Worm (Caenorhabditis elegans) whole organism, midembryonic: ENCODE measurements around the gene gsp-2.
A peak's percentile ranks its signal among the peaks of the same experiment; 100 is the strongest.

Source experiments
- T22C8.4 ChIP-seq: fragments of 200-800 bp; sonication (Bioruptor generic); IDR thresholded peaks from 2 replicates; pipeline ENCODE4 v1.3.6; 2022; ENCODE audit warnings: missing genetic modification characterization, missing compliant biosample characterization
- cog-1 ChIP-seq: sonication (generic microtip); optimal IDR thresholded peaks from 2 replicates; lab custom pipeline; 2016; ENCODE audit warnings: missing genetic modification characterization, missing compliant biosample characterization
- flt-1 ChIP-seq: fragments of 200-800 bp; sonication (Bioruptor generic); IDR thresholded peaks from 2 replicates; pipeline ENCODE4 v1.3.6; 2022; ENCODE audit warnings: missing genetic modification characterization, missing compliant biosample characterization
- klf-2 ChIP-seq: fragments of 200-800 bp; sonication (Bioruptor generic); conservative IDR thresholded peaks from 2 replicates; pipeline ENCODE4 v1.3.6; 2022; ENCODE audit warnings: missing genetic modification reagents, missing genetic modification characterization, missing compliant biosample characterization
- med-1 ChIP-seq: sonication (generic microtip); optimal IDR thresholded peaks from 2 replicates; lab custom pipeline; 2017; ENCODE audit warnings: missing genetic modification characterization, mild to moderate bottlenecking, missing compliant biosample characterization, antibody characterized with exemption, missing genetic modification reagents; ENCODE audit not compliant: insufficient read depth
- ref-1 ChIP-seq: fragments of 200-800 bp; sonication (Bioruptor generic); conservative IDR thresholded peaks from 2 replicates; pipeline ENCODE4 v1.3.6; 2022; ENCODE audit warnings: missing genetic modification reagents, missing genetic modification characterization, missing compliant biosample characterization
- tab-1 ChIP-seq: fragments of 200-800 bp; sonication (Bioruptor generic); IDR thresholded peaks from 2 replicates; pipeline ENCODE4 v1.3.6; 2022; ENCODE audit warnings: missing genetic modification characterization, missing compliant biosample characterization
- ztf-23 ChIP-seq: fragments of 200-800 bp; sonication (Bioruptor generic); IDR thresholded peaks from 2 replicates; pipeline ENCODE4 v1.3.6; 2022; ENCODE audit warnings: missing genetic modification reagents, missing genetic modification characterization, missing compliant biosample characterization
- ztf-29 ChIP-seq: fragments of 200-800 bp; sonication (Bioruptor generic); IDR thresholded peaks from 2 replicates; pipeline ENCODE4 v1.3.6; 2022; ENCODE audit warnings: missing genetic modification reagents, missing genetic modification characterization, missing compliant biosample characterization

Gene gsp-2

DNA sequence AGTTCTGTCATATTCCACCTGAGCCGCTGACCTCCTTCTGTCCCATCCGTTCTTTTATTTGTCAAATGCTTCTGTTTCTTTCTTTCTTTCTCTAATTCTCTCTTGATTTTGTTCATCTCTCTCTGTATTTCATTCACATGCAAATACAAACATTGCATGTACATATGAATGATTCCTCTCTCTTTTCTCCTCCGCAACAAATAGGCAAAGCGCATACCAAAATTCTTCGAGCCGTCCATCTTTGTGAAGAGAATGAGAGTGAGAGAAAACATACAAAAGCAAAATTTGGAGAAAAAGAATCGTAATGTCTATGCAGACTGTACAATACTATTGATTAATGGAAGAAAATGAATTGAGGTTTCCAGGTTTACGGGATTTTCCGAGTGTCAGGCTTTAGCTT is 19.0 kb upstream of the gsp-2 start:
- TF ChIP-seq cog-1 (tag; lab: Kevin White, UChicago) (peak; percentile 7), klf-2 (GFP tag; lab: Robert Waterston, UW) (no peak)

DNA sequence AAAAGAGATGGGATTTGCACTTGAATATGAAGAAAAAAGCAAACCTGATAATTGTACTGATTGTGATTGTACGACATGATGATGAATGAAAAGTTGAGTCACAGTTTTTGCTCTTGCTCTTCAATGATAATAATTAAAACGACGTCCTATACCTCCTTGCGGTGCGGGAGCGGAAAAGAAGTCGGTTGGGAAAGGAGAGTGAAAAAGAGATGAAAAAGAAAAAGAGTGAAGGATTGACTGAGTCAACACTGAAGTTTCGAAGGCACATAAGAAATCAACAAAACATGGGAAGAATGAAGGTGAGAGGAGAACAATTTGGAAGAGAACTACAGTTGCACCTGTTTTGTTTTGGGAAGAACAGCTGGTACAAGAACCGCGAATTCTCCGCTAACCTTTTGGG is 17.0 kb upstream of the gsp-2 start, which contains the start of gene F56C9.8:
Gene F56C9.8, minus strand, starts transcription at position 120 of the 400 bp plus-strand sequence.
- no peak for TF ChIP-seq klf-2 (GFP tag; lab: Robert Waterston, UW)
- TF ChIP-seq ztf-23 (GFP tag; lab: Robert Waterston, UW), result no peak

DNA sequence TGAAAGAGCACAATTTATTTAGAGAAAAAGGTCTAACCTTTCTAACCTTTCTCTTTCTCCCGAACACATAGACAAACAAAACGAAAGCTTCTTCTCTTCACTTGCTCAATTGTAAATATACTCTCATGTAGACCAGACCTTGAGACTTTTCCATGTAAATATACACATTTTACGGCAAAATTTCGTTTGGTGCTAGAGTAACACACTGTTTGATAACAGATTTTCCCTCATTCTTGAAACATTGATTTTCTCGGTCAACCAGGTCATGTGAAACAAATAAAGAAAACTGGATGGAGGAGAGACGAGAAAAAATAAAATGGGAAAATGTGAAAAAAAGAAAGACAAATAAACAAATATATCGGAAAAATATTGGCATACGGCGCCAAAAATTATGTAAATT is 14.4 kb upstream of the gsp-2 start:
- TF ChIP-seq ref-1 (GFP tag; lab: Robert Waterston, UW), result no peak
- no peak for TF ChIP-seq ztf-23 (GFP tag; lab: Robert Waterston, UW)
- no peak for TF ChIP-seq T22C8.4
- TF ChIP-seq flt-1 (GFP tag; lab: Robert Waterston, UW), result no peak
- TF ChIP-seq med-1 (GFP tag; lab: Kevin White, UChicago), result no peak
- no peak for TF ChIP-seq tab-1 (GFP tag; lab: Robert Waterston, UW)
- no peak for TF ChIP-seq klf-2 (GFP tag; lab: Robert Waterston, UW)
- no peak for TF ChIP-seq ztf-29 (GFP tag; lab: Robert Waterston, UW)
- no peak for TF ChIP-seq cog-1 (tag; lab: Kevin White, UChicago)

DNA sequence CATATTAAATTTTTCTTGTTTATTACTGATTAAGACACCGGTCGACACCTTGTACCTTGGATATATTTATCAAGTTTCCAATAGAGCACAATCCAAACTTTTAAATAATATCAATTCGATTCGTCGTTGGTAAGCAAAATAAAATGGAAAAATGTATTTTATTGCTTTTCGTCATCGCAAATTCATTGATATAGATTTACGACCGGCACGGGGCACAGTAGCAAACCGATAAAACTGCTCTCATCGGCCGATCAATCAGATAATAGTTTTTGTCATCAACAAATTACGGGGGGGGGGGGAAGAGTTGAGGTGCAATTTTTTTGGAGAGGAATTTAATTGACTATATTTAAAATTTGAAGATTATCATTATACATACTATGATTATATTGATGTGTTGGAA is 13.1 kb upstream of the gsp-2 start:
- TF ChIP-seq med-1 (GFP tag; lab: Kevin White, UChicago) (no peak), T22C8.4 (no peak), flt-1 (GFP tag; lab: Robert Waterston, UW) (no peak), ztf-23 (GFP tag; lab: Robert Waterston, UW) (no peak), tab-1 (GFP tag; lab: Robert Waterston, UW) (no peak), klf-2 (GFP tag; lab: Robert Waterston, UW) (no peak), cog-1 (tag; lab: Kevin White, UChicago) (no peak), ref-1 (GFP tag; lab: Robert Waterston, UW) (no peak), ztf-29 (GFP tag; lab: Robert Waterston, UW) (no peak)

DNA sequence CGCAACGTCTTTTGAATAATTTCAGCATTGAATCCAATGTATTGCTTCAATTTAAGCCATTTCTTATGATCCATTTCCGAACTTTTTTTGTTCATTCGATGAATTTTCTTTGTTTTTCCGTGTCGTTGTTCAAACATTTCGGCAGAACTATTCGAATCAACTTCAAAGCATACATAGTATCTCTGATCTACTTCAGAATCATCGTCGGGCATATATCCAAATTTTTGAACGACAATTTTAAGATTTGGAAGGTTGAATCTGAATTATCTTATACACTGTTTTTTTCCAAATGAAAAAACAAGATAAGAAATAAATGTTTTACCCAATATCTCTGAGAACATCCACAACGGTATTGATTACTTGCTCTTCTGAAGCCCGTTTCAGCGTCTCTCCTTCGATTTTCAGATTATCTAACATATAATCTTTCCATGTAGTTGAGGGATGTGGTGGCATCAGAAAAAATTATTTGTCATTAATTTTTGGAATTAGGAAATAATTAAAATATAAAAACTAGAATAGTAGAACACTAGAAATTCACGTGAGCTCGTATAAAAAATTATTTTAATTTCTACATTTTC is 7.1 kb upstream of the gsp-2 start, which contains the start of gene lab-2:
Gene lab-2, minus strand, starts transcription at position 453 of the 578 bp plus-strand sequence.
- TF ChIP-seq klf-2 (GFP tag; lab: Robert Waterston, UW) (no peak), cog-1 (tag; lab: Kevin White, UChicago) (no peak), T22C8.4 (no peak)

DNA sequence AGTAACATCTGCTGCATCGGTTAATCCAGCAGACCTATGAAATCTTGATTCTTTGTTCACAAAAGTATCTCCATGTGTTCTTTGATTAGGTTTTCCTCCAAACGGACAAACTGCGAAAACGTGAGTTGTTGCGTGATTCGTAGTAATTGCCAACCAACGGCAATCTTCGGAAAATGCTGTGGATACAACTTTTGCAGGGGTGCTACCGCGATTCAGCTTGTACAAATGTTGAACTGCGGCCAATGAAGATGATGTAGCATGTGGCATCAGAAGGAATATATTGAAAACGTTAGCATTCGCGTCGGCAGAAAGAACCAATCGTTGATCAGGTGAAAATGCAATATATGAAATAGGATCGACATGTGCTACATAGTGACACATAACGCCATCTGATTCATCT is 4.7 kb upstream of the gsp-2 start:
- no peak for TF ChIP-seq ztf-29 (GFP tag; lab: Robert Waterston, UW)
- no peak for TF ChIP-seq ref-1 (GFP tag; lab: Robert Waterston, UW)
- no peak for TF ChIP-seq klf-2 (GFP tag; lab: Robert Waterston, UW)
- TF ChIP-seq ztf-23 (GFP tag; lab: Robert Waterston, UW), result no peak
- no peak for TF ChIP-seq T22C8.4
- no peak for TF ChIP-seq flt-1 (GFP tag; lab: Robert Waterston, UW)

DNA sequence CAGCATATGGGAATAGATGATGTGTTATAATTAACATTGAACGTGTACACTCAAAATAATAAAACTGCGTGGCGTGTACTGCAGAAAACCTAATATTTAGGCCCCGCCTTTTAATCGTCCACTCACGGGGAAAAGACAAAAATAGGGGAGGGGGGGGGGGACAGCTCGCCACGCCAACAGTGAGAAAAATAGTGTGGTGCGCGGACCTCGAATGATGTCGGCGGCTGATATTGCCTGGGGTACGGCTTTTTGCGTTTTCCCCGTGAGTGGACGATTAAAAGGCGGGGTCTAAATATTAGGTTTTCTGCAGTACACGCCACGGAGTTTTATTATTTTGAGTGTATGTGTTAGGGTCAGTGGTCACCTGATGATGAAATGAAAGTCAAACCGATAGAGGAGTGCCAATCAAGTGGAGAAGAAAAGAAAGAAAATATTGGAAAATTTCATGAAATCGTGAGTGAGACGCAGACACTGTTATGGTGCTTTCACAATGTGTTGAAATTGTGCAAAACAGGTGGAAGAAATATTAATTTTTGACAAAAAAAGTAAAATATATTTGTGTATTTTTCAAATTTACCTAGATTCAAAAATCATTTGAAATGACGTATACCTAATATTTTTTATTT is 2.4 kb upstream of the gsp-2 start:
- TF ChIP-seq flt-1 (GFP tag; lab: Robert Waterston, UW), result 0 out of 2 replicates have a peak, but pooled peaks have one; percentile 42

DNA sequence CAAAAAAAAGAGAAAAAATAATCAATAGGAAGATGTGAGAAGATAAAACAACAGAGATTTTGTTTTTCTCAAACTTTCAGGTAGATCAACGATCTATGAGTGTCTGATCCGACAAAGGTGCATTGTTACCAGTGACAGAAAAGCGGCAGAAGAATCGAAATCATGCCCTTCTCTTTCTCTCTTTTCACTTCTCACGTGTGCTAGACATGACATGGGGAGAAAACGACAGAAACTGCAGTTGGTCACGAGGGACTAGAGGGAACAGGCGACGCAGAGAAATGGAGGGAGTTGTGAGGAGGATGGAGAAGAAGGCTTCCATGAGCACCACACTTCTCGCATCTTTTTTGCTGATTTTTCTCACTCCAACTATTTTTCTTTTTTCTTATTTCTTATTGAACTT is 1.2 kb upstream of the gsp-2 start, which contains the start of gene F56C9.10:
Gene F56C9.10, minus strand, starts transcription at position 97 of the 400 bp plus-strand sequence.
- TF ChIP-seq klf-2 (GFP tag; lab: Robert Waterston, UW), result no peak
- no peak for TF ChIP-seq T22C8.4
- TF ChIP-seq ztf-29 (GFP tag; lab: Robert Waterston, UW), result no peak
- TF ChIP-seq tab-1 (GFP tag; lab: Robert Waterston, UW), result no peak
- peak; percentile 65; the same call in 1 of the 2 replicates for TF ChIP-seq ztf-23 (GFP tag; lab: Robert Waterston, UW)

DNA sequence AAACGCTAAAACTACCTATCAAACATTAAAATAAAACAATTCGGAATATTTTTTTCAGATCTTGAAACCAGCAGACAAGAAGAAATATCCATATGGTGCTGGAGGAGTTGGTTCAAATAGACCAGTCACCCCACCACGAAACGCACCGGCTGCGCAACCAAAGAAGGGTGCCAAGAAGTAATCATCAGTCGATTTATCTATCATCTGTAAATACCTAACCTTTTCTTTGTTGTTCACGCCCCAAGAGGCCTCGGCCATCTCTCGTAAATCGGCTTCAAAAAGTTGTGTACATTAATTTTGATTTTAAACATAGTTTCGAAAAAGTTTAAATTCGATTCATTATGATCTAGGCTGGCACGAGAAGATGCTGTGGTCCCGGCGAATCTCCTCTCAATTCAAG is 1.6 kb downstream of the gsp-2 start:
- no peak for TF ChIP-seq ztf-23 (GFP tag; lab: Robert Waterston, UW)
- TF ChIP-seq cog-1 (tag; lab: Kevin White, UChicago), result no peak
- TF ChIP-seq med-1 (GFP tag; lab: Kevin White, UChicago), result no peak
- TF ChIP-seq flt-1 (GFP tag; lab: Robert Waterston, UW), result no peak
- no peak for TF ChIP-seq tab-1 (GFP tag; lab: Robert Waterston, UW)

DNA sequence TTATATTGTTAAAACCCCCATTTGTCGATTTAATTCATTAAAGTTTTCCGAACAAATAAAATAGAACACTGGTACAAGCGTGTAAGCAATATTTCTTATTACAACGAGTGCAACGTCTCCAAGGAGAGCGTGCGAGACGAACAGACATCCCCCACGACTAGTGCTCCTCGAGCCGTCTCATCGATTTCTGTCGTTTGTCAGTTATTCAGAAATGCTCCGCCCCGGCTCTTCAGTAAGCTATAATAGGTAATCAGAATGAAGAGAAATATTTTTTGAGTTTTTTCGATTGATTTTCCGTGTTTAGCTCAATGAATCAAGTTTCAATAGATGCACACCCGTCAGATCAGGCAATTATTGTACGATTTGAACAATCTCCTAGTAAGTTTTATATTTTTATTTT is 2.3 kb downstream of the gsp-2 start, which contains the start of gene kap-1:
Gene kap-1, plus strand, starts transcription at position 143 of the 400 bp plus-strand sequence.
- TF ChIP-seq ref-1 (GFP tag; lab: Robert Waterston, UW) (no peak), klf-2 (GFP tag; lab: Robert Waterston, UW) (no peak), ztf-29 (GFP tag; lab: Robert Waterston, UW) (no peak), cog-1 (tag; lab: Kevin White, UChicago) (no peak)

DNA sequence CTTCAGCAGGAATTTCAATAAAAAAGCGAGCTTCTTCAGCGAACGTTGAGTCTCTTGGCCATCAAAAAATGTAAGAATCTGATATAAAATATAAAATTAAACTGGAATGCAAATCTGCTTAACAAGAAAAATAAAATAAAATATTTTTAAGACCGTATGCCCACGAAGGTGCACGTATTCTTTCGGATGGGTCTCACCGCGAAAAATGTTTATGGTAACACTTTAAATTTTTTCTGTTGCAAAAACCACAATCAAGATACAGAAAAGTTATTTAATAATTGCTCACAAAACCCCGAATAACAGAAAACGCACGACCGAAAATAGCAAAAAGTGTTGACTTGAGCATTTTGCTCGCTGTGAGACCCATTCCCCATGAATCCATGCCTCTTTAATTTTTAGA is 2.8 kb downstream of the gsp-2 start:
- no peak for TF ChIP-seq flt-1 (GFP tag; lab: Robert Waterston, UW)
- no peak for TF ChIP-seq med-1 (GFP tag; lab: Kevin White, UChicago)
- TF ChIP-seq klf-2 (GFP tag; lab: Robert Waterston, UW), result no peak
- no peak for TF ChIP-seq T22C8.4
- no peak for TF ChIP-seq ztf-23 (GFP tag; lab: Robert Waterston, UW)
- no peak for TF ChIP-seq tab-1 (GFP tag; lab: Robert Waterston, UW)
- no peak for TF ChIP-seq ref-1 (GFP tag; lab: Robert Waterston, UW)
- no peak for TF ChIP-seq ztf-29 (GFP tag; lab: Robert Waterston, UW)
- TF ChIP-seq cog-1 (tag; lab: Kevin White, UChicago), result no peak
